Worm (Caenorhabditis elegans): ENCODE results near the gene Y51H4A.936.

DNA sequence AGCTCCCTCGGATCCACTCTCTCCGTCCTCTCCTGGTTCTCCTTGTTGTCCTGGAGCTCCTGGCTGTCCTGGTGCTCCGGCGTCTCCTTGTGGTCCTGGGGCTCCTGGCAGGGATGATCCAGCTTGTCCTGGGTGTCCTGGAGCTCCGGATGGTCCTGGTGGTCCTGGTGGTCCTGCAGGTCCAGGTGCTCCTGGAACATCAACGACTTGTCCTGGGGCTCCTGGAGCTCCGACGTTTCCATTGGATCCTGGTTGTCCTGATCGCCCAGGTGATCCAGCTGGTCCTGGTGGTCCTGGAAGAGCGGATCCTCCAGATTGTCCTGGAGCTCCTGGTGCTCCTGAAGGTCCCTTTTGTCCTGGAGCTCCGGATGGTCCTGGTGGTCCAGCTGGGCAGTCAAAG lies 27.6 kb upstream of the Y51H4A.936 start:
- TF ChIP-seq F33H1.4 (GFP tag; IDR thresholded peaks at IDR 0.05) (no peak), hsf-1 (GFP tag; IDR thresholded peaks at IDR 0.05) (no peak), sptf-2 (GFP tag; optimal IDR thresholded peaks at IDR 0.05) (no peak), ccch-3 (GFP tag; optimal IDR thresholded peaks at IDR 0.05) (no peak), efl-1 (GFP tag; optimal IDR thresholded peaks at IDR 0.05) (no peak), ceh-79 (tag; optimal IDR thresholded peaks at IDR 0.05) (no peak), mel-28 (tag; optimal IDR thresholded peaks at IDR 0.05; ENCODE audit: borderline replicate concordance) (no peak), ceh-100 (GFP tag; IDR thresholded peaks at IDR 0.05) (no peak), him-1 (tag; optimal IDR thresholded peaks at IDR 0.05) (no peak), nhr-27 (tag; optimal IDR thresholded peaks at IDR 0.05) (no peak), F23B12.7 (tag; optimal IDR thresholded peaks at IDR 0.05; ENCODE audit: insufficient read depth) (no peak)

All from whole organism, young adult.